Fruit fly (Drosophila melanogaster) whole organism, adult: ENCODE measurements around the gene Karybeta3.

ENCODE experiments used
- CG33017 ChIP-seq: fragments of 200-800 bp; sonication (Bioruptor generic); optimal IDR thresholded peaks from 2 replicates; lab custom pipeline; 2018; ENCODE audit warnings: missing biosample characterization, mild to moderate bottlenecking, missing genetic modification characterization, moderate library complexity
- CG5204 ChIP-seq: fragments of 200-800 bp; sonication (Bioruptor generic); optimal IDR thresholded peaks from 2 replicates; lab custom pipeline; 2016; ENCODE audit warnings: missing biosample characterization, missing genetic modification characterization
- Crg-1 ChIP-seq: fragments of 200-800 bp; sonication (Bioruptor generic); optimal IDR thresholded peaks from 2 replicates; lab custom pipeline; 2016; ENCODE audit warnings: missing biosample characterization, missing genetic modification characterization
- cnc ChIP-seq, 2 experiments: fragments of >200 bp; optimal IDR thresholded peaks; 2 replicates each; lab custom pipeline; 2017
- pad ChIP-seq: fragments of 200-800 bp; sonication (Bioruptor generic); optimal IDR thresholded peaks from 3 replicates; lab custom pipeline; 2017; ENCODE audit warnings: missing biosample characterization, missing genetic modification characterization, mild to moderate bottlenecking, moderate library complexity, missing genetic modification reagents

DNA sequence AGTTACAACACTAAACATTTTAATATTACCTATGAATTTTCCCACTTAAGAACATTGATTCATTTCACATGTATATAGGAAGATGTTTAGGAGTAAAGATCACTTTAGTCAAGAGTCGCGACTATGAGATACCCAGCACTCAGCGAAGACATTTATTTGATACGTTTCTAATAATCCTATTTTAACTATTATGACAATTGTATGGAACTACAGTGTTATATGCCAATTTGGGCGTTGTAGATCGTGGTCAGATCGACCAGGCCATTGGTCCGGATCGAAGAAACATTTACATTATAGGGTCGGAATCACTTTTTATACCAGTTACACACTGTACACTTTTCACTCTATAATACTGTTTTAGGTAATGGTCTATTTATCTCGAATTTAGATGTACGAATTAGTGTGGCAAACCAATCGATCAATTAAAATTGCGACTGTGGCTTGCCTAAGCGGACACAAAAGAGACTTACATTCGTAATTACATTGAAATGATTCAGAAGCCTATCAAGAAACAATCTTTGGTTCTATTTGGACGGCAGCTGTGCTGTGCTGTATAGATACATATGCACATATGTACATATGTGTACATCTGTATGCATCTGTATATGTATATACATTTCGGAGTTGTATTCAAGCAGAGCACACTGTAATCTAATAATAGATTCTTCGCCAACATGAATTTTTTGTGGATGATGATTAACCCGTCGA is 8.3 kb upstream of the Karybeta3 start:
- no peak for TF ChIP-seq CG5204 (GFP tag; lab: Kevin White, UChicago)
- TF ChIP-seq CG33017 (tag; lab: Kevin White, UChicago), result no peak
- no peak for TF ChIP-seq cnc (optimal IDR thresholded peaks at IDR 0.05; lab: Kevin White, UChicago)
- no peak for TF ChIP-seq pad (GFP tag; lab: Kevin White, UChicago)
- no peak for TF ChIP-seq Crg-1 (GFP tag; lab: Kevin White, UChicago)
